Worm (Caenorhabditis elegans) whole organism, late embryonic: ENCODE data around the gene R02E12.5.

Source experiments
- C08G9.2 ChIP-seq: sonication (generic microtip); optimal IDR thresholded peaks from 2 replicates; lab custom pipeline; 2016; ENCODE audit warnings: mild to moderate bottlenecking, missing genetic modification characterization, moderate library complexity, missing compliant biosample characterization
- C38D4.7 ChIP-seq: fragments of 200-800 bp; sonication (Bioruptor generic); optimal IDR thresholded peaks from 2 replicates; lab custom pipeline; 2018; ENCODE audit warnings: mild to moderate bottlenecking, missing genetic modification characterization, moderate library complexity, missing compliant biosample characterization
- K02D7.2 ChIP-seq: sonication (generic microtip); optimal IDR thresholded peaks from 2 replicates; lab custom pipeline; 2017; ENCODE audit warnings: mild to moderate bottlenecking, missing genetic modification characterization, missing compliant biosample characterization
- K09A11.1 ChIP-seq: sonication (generic microtip); optimal IDR thresholded peaks from 2 replicates; lab custom pipeline; 2017; ENCODE audit warnings: antibody characterized with exemption, mild to moderate bottlenecking, missing genetic modification characterization, missing compliant biosample characterization; ENCODE audit not compliant: insufficient read depth
- T23F11.4 ChIP-seq: fragments of 200-800 bp; sonication (Bioruptor generic); optimal IDR thresholded peaks from 2 replicates; lab custom pipeline; 2018; ENCODE audit warnings: mild to moderate bottlenecking, missing genetic modification characterization, missing compliant biosample characterization
- Y22D7AL.16 ChIP-seq: sonication (generic microtip); optimal IDR thresholded peaks from 2 replicates; lab custom pipeline; 2016; ENCODE audit warnings: missing genetic modification characterization, missing compliant biosample characterization
- ahr-1 ChIP-seq: sonication (generic microtip); optimal IDR thresholded peaks from 2 replicates; lab custom pipeline; 2016; ENCODE audit warnings: missing genetic modification characterization, missing compliant biosample characterization
- ama-1 ChIP-seq: fragments of 150-350 bp; optimal IDR thresholded peaks from 2 replicates; lab custom pipeline; 2014
- ceh-19 ChIP-seq: fragments of 200-800 bp; sonication (Bioruptor generic); optimal IDR thresholded peaks from 2 replicates; lab custom pipeline; 2018; ENCODE audit warnings: mild to moderate bottlenecking, missing genetic modification characterization, missing compliant biosample characterization
- ceh-22 ChIP-seq: sonication (generic microtip); optimal IDR thresholded peaks from 2 replicates; lab custom pipeline; 2017; ENCODE audit warnings: missing biosample characterization, missing genetic modification characterization
- ceh-24 ChIP-seq: sonication (generic microtip); optimal IDR thresholded peaks from 2 replicates; lab custom pipeline; 2016; ENCODE audit warnings: mild to moderate bottlenecking, missing genetic modification characterization, missing compliant biosample characterization
- ceh-31 ChIP-seq: sonication (generic microtip); optimal IDR thresholded peaks from 2 replicates; lab custom pipeline; 2016; ENCODE audit warnings: missing genetic modification characterization, missing compliant biosample characterization
- ceh-45 ChIP-seq: fragments of 200-800 bp; sonication (Bioruptor generic); IDR thresholded peaks from 2 replicates; pipeline ENCODE4 v1.3.6; 2022; ENCODE audit warnings: missing genetic modification reagents, missing genetic modification characterization, missing compliant biosample characterization
- ceh-48 ChIP-seq: sonication (generic microtip); optimal IDR thresholded peaks from 2 replicates; lab custom pipeline; 2016; ENCODE audit warnings: missing genetic modification characterization, inconsistent platforms, missing compliant biosample characterization
- ceh-6 ChIP-seq: fragments of 200-800 bp; sonication (Bioruptor generic); optimal IDR thresholded peaks from 2 replicates; lab custom pipeline; 2018; ENCODE audit warnings: mild to moderate bottlenecking, missing genetic modification characterization, missing compliant biosample characterization
- dve-1 ChIP-seq: sonication (generic microtip); optimal IDR thresholded peaks from 2 replicates; lab custom pipeline; 2017; ENCODE audit warnings: antibody characterized with exemption, mild to moderate bottlenecking, missing genetic modification characterization, missing compliant biosample characterization
- elt-2 ChIP-seq: sonication (generic microtip); optimal IDR thresholded peaks from 2 replicates; lab custom pipeline; 2016; ENCODE audit warnings: missing genetic modification reagents, missing genetic modification characterization, missing compliant biosample characterization
- ets-4 ChIP-seq: sonication (generic microtip); optimal IDR thresholded peaks from 2 replicates; lab custom pipeline; 2016; ENCODE audit warnings: missing genetic modification characterization, missing compliant biosample characterization
- eyg-1 ChIP-seq: sonication (generic microtip); optimal IDR thresholded peaks from 2 replicates; lab custom pipeline; 2016; ENCODE audit warnings: missing genotype, missing genetic modification characterization, missing compliant biosample characterization
- gmeb-2 ChIP-seq: sonication (generic microtip); optimal IDR thresholded peaks from 2 replicates; lab custom pipeline; 2016; ENCODE audit warnings: missing genetic modification characterization, inconsistent platforms, missing compliant biosample characterization
- hlh-13 ChIP-seq: fragments of 200-800 bp; sonication (Bioruptor generic); optimal IDR thresholded peaks from 2 replicates; lab custom pipeline; 2018; ENCODE audit warnings: mild to moderate bottlenecking, missing genetic modification characterization, missing compliant biosample characterization
- hlh-15 ChIP-seq: sonication (generic microtip); optimal IDR thresholded peaks from 2 replicates; lab custom pipeline; 2016; ENCODE audit warnings: missing genetic modification characterization, missing compliant biosample characterization
- hlh-30 ChIP-seq: sonication (generic microtip); optimal IDR thresholded peaks from 2 replicates; lab custom pipeline; 2017; ENCODE audit warnings: antibody characterized with exemption, missing genetic modification characterization, missing compliant biosample characterization; ENCODE audit not compliant: insufficient read depth
- hlh-6 ChIP-seq: sonication (generic microtip); optimal IDR thresholded peaks from 2 replicates; lab custom pipeline; 2016; ENCODE audit warnings: missing genotype, missing genetic modification characterization, missing compliant biosample characterization
- madf-2 ChIP-seq: sonication (generic microtip); optimal IDR thresholded peaks from 2 replicates; lab custom pipeline; 2017; ENCODE audit warnings: missing genetic modification characterization, missing compliant biosample characterization
- nfya-1 ChIP-seq: sonication (generic microtip); optimal IDR thresholded peaks from 2 replicates; lab custom pipeline; 2017; ENCODE audit warnings: missing genetic modification characterization, mild to moderate bottlenecking, missing compliant biosample characterization, antibody characterized with exemption, moderate library complexity
- nhr-232 ChIP-seq: sonication (generic microtip); optimal IDR thresholded peaks from 2 replicates; lab custom pipeline; 2016; ENCODE audit warnings: missing genetic modification characterization, missing compliant biosample characterization
- npax-4 ChIP-seq: sonication (generic microtip); optimal IDR thresholded peaks from 2 replicates; lab custom pipeline; 2016; ENCODE audit warnings: missing genetic modification characterization, missing compliant biosample characterization
- odd-2 ChIP-seq: sonication (generic microtip); optimal IDR thresholded peaks from 2 replicates; lab custom pipeline; 2017; ENCODE audit warnings: antibody characterized with exemption, mild to moderate bottlenecking, missing genetic modification characterization, missing compliant biosample characterization
- pat-9 ChIP-seq: fragments of 200-800 bp; sonication (Bioruptor generic); optimal IDR thresholded peaks from 2 replicates; lab custom pipeline; 2018; ENCODE audit warnings: mild to moderate bottlenecking, missing genetic modification characterization, moderate library complexity, missing compliant biosample characterization
- pha-4 ChIP-seq: fragments of 150-350 bp; optimal IDR thresholded peaks from 2 replicates; lab custom pipeline; 2018; ENCODE audit warnings: missing biosample characterization, missing genetic modification reagents, missing genetic modification characterization
- pqm-1 ChIP-seq: sonication (generic microtip); optimal IDR thresholded peaks from 2 replicates; lab custom pipeline; 2016; ENCODE audit warnings: missing genetic modification characterization, missing compliant biosample characterization
- sdc-2 ChIP-seq: sonication (generic microtip); optimal IDR thresholded peaks from 2 replicates; lab custom pipeline; 2016; ENCODE audit warnings: missing genotype, missing genetic modification characterization, missing compliant biosample characterization
- sox-4 ChIP-seq: sonication (generic microtip); optimal IDR thresholded peaks from 2 replicates; lab custom pipeline; 2017; ENCODE audit warnings: mild to moderate bottlenecking, missing genetic modification characterization, inconsistent platforms, missing compliant biosample characterization
- syd-9 ChIP-seq: sonication (generic microtip); optimal IDR thresholded peaks from 2 replicates; lab custom pipeline; 2016; ENCODE audit warnings: mild to moderate bottlenecking, missing genetic modification characterization, moderate library complexity, missing compliant biosample characterization
- tbx-2 ChIP-seq: sonication (generic microtip); optimal IDR thresholded peaks from 2 replicates; lab custom pipeline; 2016; ENCODE audit warnings: missing genetic modification characterization, missing compliant biosample characterization
- tbx-7 ChIP-seq: sonication (generic microtip); optimal IDR thresholded peaks from 2 replicates; lab custom pipeline; 2016; ENCODE audit warnings: missing genotype, missing genetic modification characterization, missing compliant biosample characterization
- ttx-3 ChIP-seq: sonication (generic microtip); optimal IDR thresholded peaks from 2 replicates; lab custom pipeline; 2016; ENCODE audit warnings: missing genetic modification reagents, missing genetic modification characterization, missing compliant biosample characterization
- unc-3 ChIP-seq, 2 experiments: fragments of 200-800 bp in 1 of 2; sonication (Bioruptor generic) in 1 of 2; sonication (generic microtip) in 1 of 2; conservative IDR thresholded peaks in 1 of 2; optimal IDR thresholded peaks in 1 of 2; 2 replicates each; pipeline versions ENCODE4 v1.3.6 to Lab custom; 2016 to 2022; ENCODE audit warnings: missing compliant biosample characterization in 2 of 2, missing genetic modification characterization in 2 of 2, missing genetic modification reagents in 1 of 2
- unc-55 ChIP-seq: sonication (generic microtip); optimal IDR thresholded peaks from 2 replicates; lab custom pipeline; 2017; ENCODE audit warnings: missing biosample characterization, missing genetic modification reagents, missing genetic modification characterization
- ztf-16 ChIP-seq: sonication (generic microtip); optimal IDR thresholded peaks from 2 replicates; lab custom pipeline; 2017; ENCODE audit warnings: missing genetic modification characterization, missing compliant biosample characterization

R02E12.5 gene

DNA sequence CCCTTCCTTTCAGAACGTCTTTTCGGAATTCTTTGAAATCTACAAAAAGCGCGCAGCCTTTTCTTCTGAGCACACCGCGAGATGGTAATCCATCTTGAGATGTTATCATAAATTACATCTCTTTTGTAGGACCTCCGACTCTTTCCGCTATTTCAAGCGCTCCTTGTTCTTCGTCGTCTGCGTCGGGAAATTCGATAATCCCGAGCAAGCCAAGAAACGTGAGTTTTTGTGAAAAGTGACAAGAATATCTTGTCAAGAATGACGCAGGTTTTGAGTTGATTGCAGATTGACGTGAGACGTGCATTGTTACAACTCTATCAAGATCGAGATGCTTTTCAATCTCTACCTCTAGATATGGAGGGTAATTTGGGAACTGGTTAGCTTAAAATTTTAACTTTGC lies 36.8 kb upstream of the R02E12.5 start:
- TF ChIP-seq C38D4.7, result no peak
- TF ChIP-seq unc-55 (GFP tag; lab: Kevin White, UChicago), result peak; percentile 75

DNA sequence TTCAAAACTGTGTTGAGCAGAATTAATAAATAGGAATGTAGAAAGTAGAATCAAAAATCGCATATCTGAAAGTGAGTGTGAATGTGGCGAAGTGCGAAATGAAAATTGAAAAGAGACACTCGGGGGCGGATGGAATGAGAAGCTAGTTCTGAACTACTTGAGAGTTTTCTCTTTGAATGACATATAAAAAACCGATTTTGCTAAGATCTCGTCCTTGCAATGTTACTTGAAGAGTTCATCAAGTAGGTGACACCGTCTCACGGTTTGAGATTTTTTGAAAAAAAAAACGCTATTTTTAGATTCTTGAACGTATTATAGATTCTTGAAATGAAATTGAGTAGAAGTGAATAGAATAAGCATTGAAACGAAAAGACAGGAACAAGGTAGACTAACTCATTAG lies 30.8 kb upstream of the R02E12.5 start, which contains the start of gene C16B8.2:
C16B8.2 (minus strand) TSS at position 101 of the 400 bp plus-strand sequence.
- TF ChIP-seq ttx-3 (tag; lab: Kevin White, UChicago) (no peak), pat-9 (tag; lab: Kevin White, UChicago) (no peak), tbx-7 (tag; lab: Kevin White, UChicago) (no peak), unc-3 (GFP tag; conservative IDR thresholded peaks at IDR 0.05; lab: Robert Waterston, UW) (no peak), unc-3 (tag; optimal IDR thresholded peaks at IDR 0.05; lab: Kevin White, UChicago) (no peak), eyg-1 (tag; lab: Kevin White, UChicago) (no peak), tbx-2 (tag; lab: Kevin White, UChicago) (no peak), ceh-31 (tag; lab: Kevin White, UChicago) (no peak), C08G9.2 (no peak), ahr-1 (tag; lab: Kevin White, UChicago) (no peak)

DNA sequence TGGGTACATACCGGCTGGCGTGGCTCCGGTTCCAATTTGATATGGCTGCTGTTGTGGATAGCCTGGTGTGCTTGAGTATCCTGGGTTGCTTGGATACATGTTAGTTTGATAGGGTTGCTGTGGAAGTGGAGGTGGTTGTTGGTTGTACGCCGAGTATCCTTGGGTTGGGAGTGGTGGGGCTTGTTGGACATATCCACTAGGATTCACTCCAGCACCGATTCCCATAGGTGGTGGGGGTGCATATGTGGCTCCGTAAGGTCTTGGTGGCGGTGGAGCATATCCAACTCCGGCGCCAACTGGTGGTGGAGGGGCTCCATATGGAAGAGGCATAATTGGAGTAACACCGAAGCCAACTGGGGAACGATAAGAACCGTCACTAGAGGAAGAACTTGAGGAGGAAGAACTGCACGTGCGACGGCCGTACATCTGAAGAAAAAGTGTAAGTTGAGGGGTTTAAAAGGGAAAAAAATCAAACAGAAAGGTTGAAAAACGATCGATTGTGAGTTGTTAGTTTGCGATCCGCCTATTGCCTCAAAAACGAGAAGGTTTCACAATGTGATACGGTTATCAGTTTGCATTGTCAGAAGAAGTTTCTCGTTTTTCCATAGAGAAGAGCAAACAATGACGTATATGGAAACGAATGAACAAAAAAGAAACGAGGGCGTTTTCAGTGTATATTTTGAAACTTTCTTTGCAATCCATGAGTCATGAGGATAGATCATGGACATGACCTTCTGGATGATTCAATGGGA lies 28.8 kb upstream of the R02E12.5 start, which contains the start of gene C16B8.3:
C16B8.3 (minus strand) TSS at position 426 of the 752 bp plus-strand sequence.
- no peak for TF ChIP-seq ceh-31 (tag; lab: Kevin White, UChicago)
- TF ChIP-seq K09A11.1 (tag; lab: Kevin White, UChicago), result no peak
- no peak for TF ChIP-seq hlh-30 (tag; lab: Kevin White, UChicago)
- peak; percentile 28 for TF ChIP-seq elt-2

DNA sequence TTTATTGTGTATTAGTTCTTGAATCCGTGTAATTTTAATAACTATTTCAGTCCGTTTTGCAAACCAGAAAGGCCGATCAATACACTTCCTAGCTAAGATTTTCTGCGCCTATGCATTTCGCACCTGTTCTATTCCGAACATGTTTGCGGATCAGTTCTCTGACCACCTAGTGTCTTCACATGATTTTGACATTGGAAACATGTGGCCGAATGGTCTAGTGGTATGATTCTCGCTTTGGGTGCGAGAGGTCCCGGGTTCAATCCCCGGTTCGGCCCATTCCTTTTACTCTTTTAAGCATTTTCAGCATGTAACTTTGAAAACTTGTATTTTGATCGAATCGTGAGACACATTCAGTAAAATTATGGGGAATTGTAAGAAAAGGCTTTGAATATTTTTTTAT lies 27.8 kb upstream of the R02E12.5 start:
- no peak for TF ChIP-seq eyg-1 (tag; lab: Kevin White, UChicago)
- TF ChIP-seq C38D4.7, result no peak
- peak; percentile 50 for TF ChIP-seq ceh-19
- TF ChIP-seq pha-4 (tag; lab: Kevin White, UChicago), result no peak
- TF ChIP-seq ztf-16, result no peak
- peak; percentile 49 for TF ChIP-seq madf-2 (tag; lab: Kevin White, UChicago)
- TF ChIP-seq hlh-30 (tag; lab: Kevin White, UChicago), result peak; percentile 47
- TF ChIP-seq nfya-1 (tag; lab: Kevin White, UChicago), result peak; percentile 16
- TF ChIP-seq npax-4 (tag; lab: Kevin White, UChicago), result no peak
- TF ChIP-seq gmeb-2, result peak; percentile 47
- TF ChIP-seq hlh-6 (tag; lab: Kevin White, UChicago), result no peak
- TF ChIP-seq unc-55 (GFP tag; lab: Kevin White, UChicago), result no peak
- TF ChIP-seq ama-1, result no peak
- peak; percentile 15 for TF ChIP-seq ceh-48 (tag; lab: Kevin White, UChicago)
- TF ChIP-seq pqm-1 (tag; lab: Kevin White, UChicago), result no peak
- TF ChIP-seq hlh-15 (tag; lab: Kevin White, UChicago), result peak; percentile 21
- no peak for TF ChIP-seq ets-4
- no peak for TF ChIP-seq sdc-2 (tag; lab: Kevin White, UChicago)
- TF ChIP-seq ceh-6 (GFP tag; lab: Kevin White, UChicago), result peak; percentile 66
- TF ChIP-seq unc-3 (GFP tag; conservative IDR thresholded peaks at IDR 0.05; lab: Robert Waterston, UW), result 0 out of 2 replicates have a peak, but pooled peaks have one; percentile 24
- no peak for TF ChIP-seq unc-3 (tag; optimal IDR thresholded peaks at IDR 0.05; lab: Kevin White, UChicago)
- no peak for TF ChIP-seq ceh-24 (tag; lab: Kevin White, UChicago)
- TF ChIP-seq K02D7.2 (tag; lab: Kevin White, UChicago), result no peak
- peak; percentile 54 for TF ChIP-seq Y22D7AL.16 (tag; lab: Kevin White, UChicago)
- no peak for TF ChIP-seq nhr-232 (tag; lab: Kevin White, UChicago)
- peak; percentile 67; the same call in 1 of the 2 replicates for TF ChIP-seq ceh-45
- no peak for TF ChIP-seq elt-2
- peak; percentile 38 for TF ChIP-seq sox-4 (tag; lab: Kevin White, UChicago)
- TF ChIP-seq odd-2 (tag; lab: Kevin White, UChicago), result no peak
- TF ChIP-seq ceh-22 (tag; lab: Kevin White, UChicago), result no peak
- TF ChIP-seq syd-9 (tag; lab: Kevin White, UChicago), result no peak
- peak; percentile 4 for TF ChIP-seq ahr-1 (tag; lab: Kevin White, UChicago)
- TF ChIP-seq hlh-13, result peak; percentile 19
- TF ChIP-seq dve-1 (tag; lab: Kevin White, UChicago), result peak; percentile 6
- peak; percentile 17 for TF ChIP-seq T23F11.4 (GFP tag; lab: Kevin White, UChicago)
